Fruit fly (Drosophila melanogaster) whole organism, larva: ENCODE measurements around the gene Or24a.

Experiments
- noc ChIP-seq: fragments of 200-800 bp; sonication (Bioruptor generic); optimal IDR thresholded peaks from 3 replicates; lab custom pipeline; 2019; ENCODE audit warnings: missing biosample characterization, mild to moderate bottlenecking, missing genetic modification characterization, moderate library complexity

Gene Or24a

DNA sequence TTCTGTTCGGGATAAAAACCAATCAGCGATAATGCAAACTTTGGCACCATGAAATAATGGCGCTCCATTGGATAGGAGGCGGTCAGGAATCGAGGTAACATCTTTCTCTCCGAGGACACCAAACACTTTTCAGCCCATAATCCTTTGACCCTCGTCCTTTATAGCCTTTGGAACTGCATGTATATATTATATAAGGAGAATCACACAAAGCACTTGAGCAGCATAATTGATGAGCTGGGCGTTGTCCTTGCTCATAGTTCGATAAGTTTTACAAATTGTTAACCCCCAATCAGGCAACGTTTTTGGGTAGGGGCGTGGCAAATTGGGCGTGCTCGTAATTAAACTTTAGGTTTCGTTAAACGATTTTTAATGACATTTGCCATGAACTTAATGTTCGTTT, at the start of gene Or24a:
Gene Or24a, minus strand, starts transcription at position 101 of the 400 bp plus-strand sequence.
- no peak for TF ChIP-seq noc

DNA sequence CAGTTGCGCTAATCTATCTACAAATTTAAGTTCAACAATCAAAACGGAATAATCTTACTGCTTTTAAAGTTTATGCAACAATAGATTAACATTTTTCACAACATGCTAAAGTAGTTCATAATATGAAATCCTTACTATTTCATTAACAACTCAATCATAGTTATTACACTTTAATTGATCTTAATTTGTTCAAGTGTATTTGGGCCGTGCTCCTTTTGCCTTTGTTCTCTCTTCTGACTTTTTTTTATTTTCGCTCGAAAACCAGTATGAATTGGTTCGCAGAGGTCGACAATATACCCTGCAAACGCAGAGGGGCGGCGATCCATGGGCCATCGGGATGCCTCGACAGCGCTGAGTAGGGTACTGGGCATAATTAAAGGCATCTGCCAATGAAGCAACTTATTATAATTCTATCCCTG, 45.4 kb upstream of the Or24a start:
- TF ChIP-seq noc: no peak

DNA sequence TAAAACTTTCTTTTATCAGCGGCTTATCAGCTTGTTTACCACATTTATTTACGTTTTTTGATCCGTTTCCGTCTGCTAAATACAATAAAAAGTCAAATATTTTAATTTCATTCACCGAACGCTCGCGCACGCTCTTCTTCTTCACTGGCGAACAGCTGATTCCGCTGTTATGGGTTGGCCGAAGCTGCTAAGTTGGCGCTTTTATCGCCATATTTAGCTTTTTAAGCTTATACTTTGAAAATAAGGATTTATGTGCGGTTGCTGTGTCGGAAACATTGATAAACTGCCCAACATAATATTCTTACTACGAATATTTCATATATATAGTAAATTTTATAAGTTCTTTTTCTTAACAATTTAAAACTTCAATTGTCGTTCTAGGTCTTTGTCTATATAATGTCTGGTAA, 32.0 kb upstream of the Or24a start, which contains the start of gene Naprt:
Gene Naprt, minus strand, starts transcription at position 159 of the 407 bp plus-strand sequence.
- no peak for TF ChIP-seq noc

DNA sequence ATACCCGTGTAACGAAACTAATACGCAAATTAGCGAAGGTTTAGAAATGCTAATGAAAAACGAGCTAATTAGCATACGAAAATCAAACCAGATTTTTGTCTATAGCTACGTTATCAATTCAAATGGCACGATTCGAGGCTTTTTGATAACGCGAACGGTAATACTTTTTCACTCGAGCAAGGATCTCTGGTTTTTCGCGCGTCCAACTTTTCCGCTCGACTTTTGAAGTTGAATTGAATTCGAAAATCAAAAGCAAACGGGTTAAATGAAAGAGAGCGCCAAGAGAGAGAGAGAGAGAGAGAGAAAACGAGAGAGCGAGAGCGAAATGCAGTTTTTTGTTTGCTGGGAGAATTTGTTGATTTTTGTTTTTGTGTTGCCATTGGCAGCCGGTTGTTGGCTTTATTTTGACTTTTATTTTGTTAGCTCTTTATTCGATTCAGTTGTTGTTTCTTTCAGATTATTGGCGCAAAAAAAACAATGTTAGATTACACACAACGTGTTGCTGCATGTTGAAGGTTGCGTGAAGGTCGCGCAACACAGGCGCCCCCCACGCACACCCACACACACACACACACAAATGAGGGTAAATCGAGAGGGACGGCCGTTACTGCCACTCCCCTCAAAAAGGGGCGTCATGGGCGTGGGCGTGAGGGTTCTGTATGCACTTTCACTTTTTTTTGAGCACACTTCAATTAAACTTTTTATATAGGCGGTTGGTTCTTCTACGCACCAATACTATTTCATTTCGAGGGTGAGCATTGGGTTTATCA, 31.4 kb upstream of the Or24a start:
- no peak for TF ChIP-seq noc

DNA sequence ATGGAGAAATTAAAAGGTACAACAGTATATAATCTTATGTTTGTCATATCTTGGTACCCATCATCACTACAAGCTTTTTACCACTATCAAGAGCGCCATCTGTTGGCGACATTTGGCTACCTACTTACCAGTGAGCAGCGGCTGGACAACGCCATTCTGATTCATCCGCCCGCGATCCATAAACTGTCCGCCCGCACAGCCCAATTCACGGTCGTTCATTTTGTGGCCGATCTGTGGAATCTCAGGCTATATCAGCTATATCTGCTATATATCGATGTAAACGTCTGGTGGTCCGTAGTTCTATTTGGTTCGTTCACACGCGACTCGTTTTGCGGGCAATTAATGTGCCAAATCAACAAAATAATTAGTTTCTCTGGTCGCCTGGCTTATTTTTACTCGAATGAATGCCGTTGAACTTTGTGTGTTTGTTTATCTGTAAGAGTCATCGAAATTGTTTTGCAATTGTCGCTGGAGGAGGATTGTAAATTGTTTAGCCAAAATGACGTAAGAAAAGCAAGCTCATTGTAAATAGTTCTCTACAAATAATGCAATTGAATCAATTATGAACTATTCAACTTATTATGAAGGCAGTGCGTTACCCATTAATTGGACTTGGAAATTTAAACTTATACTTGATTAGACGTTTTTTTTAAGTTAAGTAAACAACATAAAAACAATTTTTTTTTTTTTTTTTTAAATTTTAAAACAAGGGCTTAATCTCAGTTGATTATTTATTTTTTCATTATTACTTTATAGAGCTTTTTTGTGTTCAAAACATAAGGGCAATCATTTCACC, 30.6 kb upstream of the Or24a start:
- TF ChIP-seq noc: no peak

DNA sequence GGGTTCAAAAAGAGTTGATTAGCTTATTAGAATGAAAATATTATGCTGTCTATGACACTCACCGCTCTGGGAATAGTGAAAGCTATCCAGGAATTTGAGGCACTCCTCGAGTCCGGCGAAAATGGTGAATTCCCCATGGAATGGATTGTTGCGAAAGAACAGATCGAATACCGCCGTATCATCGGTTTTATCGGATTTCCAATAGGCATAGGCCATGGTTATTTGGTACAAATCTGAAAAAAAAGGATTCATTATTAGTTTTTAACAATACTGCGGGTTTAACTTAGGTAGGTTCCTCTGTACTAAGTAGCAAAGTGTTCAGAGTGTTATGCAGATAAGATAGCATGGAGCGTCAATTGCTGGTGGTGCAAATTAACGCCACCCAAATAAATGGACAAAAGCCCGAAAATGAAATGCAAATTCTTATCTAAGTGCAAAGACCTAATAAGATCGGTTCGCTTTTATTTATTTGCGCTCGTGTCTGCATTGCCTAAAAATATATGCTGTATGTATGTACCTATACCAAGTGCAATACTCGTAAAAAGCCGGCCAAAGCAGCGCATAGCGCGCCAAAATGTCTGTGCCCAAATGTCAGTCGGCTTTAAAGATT, 29.8 kb upstream of the Or24a start:
- TF ChIP-seq noc: peak; percentile 70

DNA sequence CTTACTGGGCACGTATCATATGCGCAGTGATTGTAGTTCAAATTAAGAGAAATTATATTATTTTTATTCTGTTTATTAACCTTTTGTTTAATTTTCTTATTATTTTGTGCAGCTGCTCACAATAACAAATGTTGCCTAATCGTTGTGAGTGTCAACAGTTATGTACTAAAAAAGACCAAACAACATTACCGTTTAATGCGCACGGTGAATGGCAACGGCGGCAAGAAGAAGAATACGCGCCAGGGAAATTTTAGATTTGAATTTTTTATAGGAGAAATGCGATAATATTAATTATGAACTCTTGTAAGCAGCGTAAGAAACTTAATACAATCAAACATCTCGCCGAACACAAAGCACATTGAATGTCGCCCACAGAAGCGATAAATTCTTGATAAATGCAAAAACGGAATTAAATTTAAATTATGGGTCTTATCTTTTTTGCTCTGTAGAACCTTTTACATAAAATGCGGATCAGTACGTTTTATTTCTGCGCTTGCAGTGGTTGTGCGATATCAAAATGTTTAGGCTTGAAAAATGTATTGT, 21.8 kb upstream of the Or24a start, which contains the start of the genes Tbcc and lectin-24Db:
Gene Tbcc, minus strand, starts transcription at position 163 of the 543 bp plus-strand sequence.
Gene lectin-24Db, plus strand, starts transcription at position 493 of the 543 bp plus-strand sequence.
- no peak for TF ChIP-seq noc

DNA sequence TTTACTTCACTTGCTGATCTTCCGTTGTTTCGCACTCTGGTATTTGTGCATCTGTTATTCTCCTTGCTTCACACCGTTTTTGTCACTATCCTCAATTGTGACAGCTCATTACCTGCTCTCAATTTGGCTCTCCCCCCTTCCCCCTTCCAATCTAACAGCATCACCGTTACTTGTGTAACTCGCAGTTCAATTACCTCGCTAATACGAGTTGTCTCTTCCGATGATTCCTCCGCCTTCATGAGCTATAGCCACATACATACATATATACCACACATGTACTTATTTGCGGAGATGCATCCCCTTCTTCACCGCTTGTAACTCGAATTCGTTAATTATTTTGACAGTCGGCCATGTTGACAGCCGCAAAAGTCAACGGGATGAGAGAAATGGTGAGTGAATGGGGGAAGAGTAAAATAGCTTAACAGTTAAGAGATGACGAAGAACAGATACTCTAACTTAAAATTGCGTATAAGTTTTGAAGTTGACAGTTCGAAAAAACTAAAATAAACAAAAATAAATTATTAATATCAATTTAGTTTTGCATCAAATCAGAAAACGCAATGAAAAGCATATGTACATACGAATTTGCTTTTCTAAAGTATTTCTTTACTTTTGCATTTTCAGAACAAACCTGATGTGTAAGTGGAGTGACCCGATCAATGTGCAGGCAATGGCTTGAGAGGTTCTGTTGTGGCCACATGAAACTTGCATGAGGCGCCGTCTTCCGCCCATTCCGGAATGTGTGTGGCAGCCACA, 19.5 kb upstream of the Or24a start:
- TF ChIP-seq noc: no peak

DNA sequence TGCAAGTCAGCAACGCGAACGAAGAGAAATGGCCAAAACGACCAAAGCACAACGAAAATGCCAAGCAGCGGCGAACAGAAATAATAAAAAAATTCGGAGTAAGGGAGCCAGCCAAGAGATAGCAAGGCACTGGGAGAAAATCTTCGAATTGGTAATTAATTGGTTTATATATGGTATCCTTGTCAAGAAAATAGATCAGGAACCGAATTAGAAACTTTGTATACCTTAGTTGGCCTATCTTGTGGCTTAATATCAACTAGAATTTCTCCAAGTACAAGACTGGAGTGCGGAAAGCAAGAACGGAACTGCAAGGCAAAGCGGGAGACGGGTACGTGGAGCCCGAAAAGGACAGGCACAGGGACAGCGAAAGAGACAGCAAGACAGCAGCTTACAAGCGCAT, 14.0 kb upstream of the Or24a start:
- TF ChIP-seq noc: no peak

DNA sequence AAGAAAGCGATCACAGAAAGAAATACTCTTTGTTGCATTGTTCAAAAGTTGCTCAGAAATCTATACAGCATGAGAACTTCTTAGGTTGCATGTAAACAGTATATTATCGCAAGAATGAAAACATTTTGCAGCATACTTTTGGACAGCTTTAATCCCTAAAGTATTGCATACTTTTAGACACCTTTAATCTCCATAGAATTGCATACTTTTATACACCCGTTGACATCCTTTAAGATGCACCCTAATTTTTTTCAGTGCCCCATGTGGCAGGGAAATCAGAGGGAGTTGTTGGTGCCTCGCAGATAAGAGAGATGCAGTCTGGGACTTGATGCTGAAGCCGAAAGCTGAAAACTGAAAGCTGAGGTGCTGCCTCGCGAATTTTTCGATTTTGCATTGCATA, 13.5 kb upstream of the Or24a start:
- TF ChIP-seq noc: no peak

DNA sequence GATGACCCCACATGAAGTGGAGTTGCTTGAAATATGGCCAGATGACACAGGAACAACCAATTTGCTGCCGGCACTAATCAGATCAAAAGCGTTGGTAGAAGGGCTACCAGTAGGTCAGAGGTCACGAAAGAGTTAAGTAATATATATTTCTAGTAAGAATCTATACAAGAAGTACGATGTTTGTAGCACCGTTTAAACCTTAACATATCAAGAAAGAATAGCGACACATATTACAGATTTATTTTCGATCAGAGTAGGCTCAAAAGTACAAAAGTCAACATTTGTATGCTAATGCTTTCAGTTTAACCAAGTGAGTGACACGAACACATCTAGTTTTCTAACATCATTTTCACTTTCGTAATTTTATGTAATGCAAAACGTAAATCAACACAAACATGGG, 17.0 kb downstream of the Or24a start, which contains the start of gene CG2955:
Gene CG2955, plus strand, starts transcription at position 301 of the 400 bp plus-strand sequence.
- TF ChIP-seq noc: no peak

DNA sequence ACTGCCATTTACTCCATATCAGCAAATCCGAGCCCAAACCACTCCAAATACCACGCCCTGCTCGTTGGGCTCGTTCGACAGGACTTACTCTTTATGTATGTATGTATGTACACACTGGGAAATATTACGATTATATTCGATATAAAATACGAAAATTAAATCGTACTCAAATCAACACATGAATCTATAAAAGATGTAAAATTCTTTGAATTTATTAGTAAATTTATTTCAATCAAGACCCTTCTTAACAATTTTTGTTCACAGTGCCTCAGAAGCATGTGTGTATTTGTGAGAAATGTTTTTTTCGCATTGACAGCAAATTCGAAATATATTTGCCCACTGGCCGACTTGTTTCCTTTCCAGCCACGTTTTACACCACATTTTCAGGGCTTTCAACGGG, 19.6 kb downstream of the Or24a start:
- no peak for TF ChIP-seq noc

DNA sequence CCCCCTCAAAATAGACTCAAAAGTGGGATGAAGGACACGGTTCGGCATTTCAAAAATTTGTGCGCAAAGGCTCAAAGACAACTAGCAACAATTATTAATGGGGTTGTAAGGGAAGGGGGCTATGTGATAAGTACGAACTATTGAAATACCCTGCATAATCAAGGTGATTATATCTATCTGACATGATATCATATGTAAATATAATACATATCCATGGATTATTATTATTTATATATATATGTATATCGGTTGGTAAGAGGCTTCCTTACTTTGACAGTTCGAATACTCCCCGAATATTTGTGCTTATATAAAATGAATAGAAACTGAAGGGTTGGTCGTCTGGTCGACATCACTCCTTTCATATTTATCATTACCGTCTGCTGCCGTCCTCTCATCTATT, 32.0 kb downstream of the Or24a start:
- TF ChIP-seq noc: no peak

DNA sequence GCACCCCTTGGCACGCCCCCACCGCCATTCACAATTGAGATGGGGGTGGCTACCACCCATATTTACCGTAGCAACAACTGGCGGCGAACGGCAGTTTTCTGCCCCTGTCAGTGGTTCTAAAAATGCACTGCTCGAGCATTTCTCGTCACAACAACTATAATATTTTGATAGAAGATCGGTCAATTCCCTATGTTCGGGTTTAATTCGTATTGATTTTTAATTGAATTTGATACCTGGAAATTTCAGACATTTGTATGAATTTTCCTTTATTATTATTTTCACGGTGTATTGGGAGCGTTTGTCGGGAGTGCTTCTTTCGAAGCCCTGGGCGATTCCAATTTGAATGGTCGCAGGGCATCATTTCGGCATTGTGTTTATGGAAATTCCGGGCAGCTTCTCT, 32.9 kb downstream of the Or24a start:
- TF ChIP-seq noc: no peak

DNA sequence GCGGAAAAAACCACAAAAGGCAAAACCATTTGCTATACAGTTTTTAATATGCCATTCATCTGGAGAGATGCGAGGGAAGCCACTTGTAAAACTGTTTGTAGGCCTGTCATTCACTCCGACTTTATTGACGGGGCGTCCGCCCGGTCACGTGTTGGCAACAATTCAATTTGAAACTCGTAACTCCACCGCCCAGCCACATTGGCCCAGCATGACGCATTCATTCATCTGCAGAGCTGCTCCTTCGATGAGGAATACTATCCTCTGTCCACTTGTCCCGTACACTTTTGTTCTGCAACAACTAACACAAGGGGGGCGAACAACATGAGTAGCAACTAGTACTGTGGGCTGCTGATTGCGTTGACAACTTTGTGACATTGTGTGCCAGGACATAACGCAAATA, 33.6 kb downstream of the Or24a start:
- no peak for TF ChIP-seq noc

DNA sequence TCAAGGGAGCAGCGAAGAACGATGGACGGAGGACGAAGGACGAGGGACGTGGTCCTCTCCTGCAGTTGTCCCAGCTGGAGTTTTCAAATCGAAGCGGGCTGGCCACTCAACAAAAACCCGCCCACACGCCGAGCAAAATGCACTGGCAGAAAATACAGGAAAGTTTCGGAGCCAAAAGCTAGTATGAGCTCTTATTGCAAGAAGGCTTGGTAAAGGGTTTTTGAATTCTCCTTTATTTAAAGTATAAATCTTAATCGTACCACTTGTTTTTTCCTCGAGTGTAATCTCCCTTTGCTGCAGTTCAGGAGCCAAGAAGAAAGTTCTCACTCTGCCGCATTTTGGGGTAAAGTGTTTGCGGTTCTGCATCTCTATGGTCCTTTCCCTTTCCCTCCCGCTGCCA, 37.1 kb downstream of the Or24a start:
- no peak for TF ChIP-seq noc
